Worm (Caenorhabditis elegans) whole organism, L1 larva: ENCODE results near the gene rbx-1.
A peak's percentile ranks its signal among the peaks of the same experiment; 100 is the strongest.

Source experiments
- C16A3.4 ChIP-seq: fragments of 150-350 bp; optimal IDR thresholded peaks from 2 replicates; lab custom pipeline; 2014; ENCODE audit warnings: missing biosample characterization, missing genetic modification characterization
- aha-1 ChIP-seq: fragments of 150-350 bp; optimal IDR thresholded peaks from 2 replicates; lab custom pipeline; 2014; ENCODE audit warnings: missing biosample characterization, missing genetic modification characterization
- alr-1 ChIP-seq: fragments of 200-800 bp; sonication (Bioruptor generic); optimal IDR thresholded peaks from 2 replicates; lab custom pipeline; 2018; ENCODE audit warnings: borderline replicate concordance, mild to moderate bottlenecking, missing genetic modification characterization, missing compliant biosample characterization
- blmp-1 ChIP-seq: fragments of 150-350 bp; optimal IDR thresholded peaks from 2 replicates; lab custom pipeline; 2014; ENCODE audit warnings: missing biosample characterization, missing genetic modification characterization
- ceh-8 ChIP-seq: fragments of 200-800 bp; sonication (Bioruptor generic); optimal IDR thresholded peaks from 2 replicates; lab custom pipeline; 2018; ENCODE audit warnings: mild to moderate bottlenecking, missing genetic modification characterization, moderate library complexity, missing compliant biosample characterization
- ces-1 ChIP-seq: fragments of 150-350 bp; optimal IDR thresholded peaks from 2 replicates; lab custom pipeline; 2014; ENCODE audit warnings: missing biosample characterization, missing genetic modification reagents, missing genetic modification characterization
- dpl-1 ChIP-seq, 3 experiments: fragments of 150-350 bp in 2 of 3; sonication (generic microtip) in 1 of 3; optimal IDR thresholded peaks; 2 replicates each; lab custom pipeline; 2014 to 2017; ENCODE audit warnings: missing biosample characterization in 3 of 3, missing genetic modification characterization in 3 of 3, missing genetic modification reagents in 3 of 3
- dsc-1 ChIP-seq: sonication (generic microtip); optimal IDR thresholded peaks from 2 replicates; lab custom pipeline; 2016; ENCODE audit warnings: mild to moderate bottlenecking, missing genetic modification characterization, missing compliant biosample characterization
- efl-1 ChIP-seq, 4 experiments: fragments of 150-350 bp; optimal IDR thresholded peaks in 3 of 4; peaks in 1 of 4; 1 replicate in 1 of 4; 2 replicates in 3 of 4; lab custom pipeline; 2014; ENCODE audit warnings: missing biosample characterization in 2 of 4, missing genetic modification characterization in 2 of 4, missing genetic modification reagents in 2 of 4
- efl-3 ChIP-seq: fragments of 200-800 bp; sonication (Bioruptor generic); optimal IDR thresholded peaks from 2 replicates; lab custom pipeline; 2018; ENCODE audit warnings: mild to moderate bottlenecking, missing genetic modification characterization, missing compliant biosample characterization
- fkh-10 ChIP-seq: sonication (generic microtip); optimal IDR thresholded peaks from 2 replicates; lab custom pipeline; 2017; ENCODE audit warnings: missing biosample characterization, missing genetic modification reagents, missing genetic modification characterization
- fkh-8 ChIP-seq: sonication (generic microtip); optimal IDR thresholded peaks from 2 replicates; lab custom pipeline; 2016; ENCODE audit warnings: mild to moderate bottlenecking, missing genetic modification characterization, missing compliant biosample characterization
- irx-1 ChIP-seq: sonication (generic microtip); optimal IDR thresholded peaks from 2 replicates; lab custom pipeline; 2016; ENCODE audit warnings: missing genetic modification characterization, missing compliant biosample characterization
- jun-1 ChIP-seq: fragments of 150-350 bp; optimal IDR thresholded peaks from 2 replicates; lab custom pipeline; 2014; ENCODE audit warnings: missing biosample characterization, missing genetic modification reagents, missing genetic modification characterization
- lin-13 ChIP-seq: fragments of 150-350 bp; optimal IDR thresholded peaks from 2 replicates; lab custom pipeline; 2014; ENCODE audit warnings: missing biosample characterization, missing genetic modification reagents, missing genetic modification characterization
- lin-15B ChIP-seq: fragments of 150-350 bp; sonication (generic microtip); optimal IDR thresholded peaks from 3 replicates; lab custom pipeline; 2014; ENCODE audit warnings: missing biosample characterization, missing genetic modification characterization
- lin-35 ChIP-seq, 2 experiments: fragments of 150-350 bp; optimal IDR thresholded peaks; 2 replicates each; lab custom pipeline; 2014; ENCODE audit warnings: missing biosample characterization in 2 of 2, missing genetic modification characterization in 2 of 2, missing genetic modification reagents in 2 of 2
- lir-3 ChIP-seq: sonication (generic microtip); optimal IDR thresholded peaks from 2 replicates; lab custom pipeline; 2016; ENCODE audit warnings: mild to moderate bottlenecking, missing genetic modification characterization, moderate library complexity, missing compliant biosample characterization; ENCODE audit not compliant: poor library complexity
- mdl-1 ChIP-seq, 2 experiments: fragments of 150-350 bp; optimal IDR thresholded peaks; 2 replicates each; lab custom pipeline; 2014 to 2017; ENCODE audit warnings: missing biosample characterization in 2 of 2, missing genetic modification characterization in 2 of 2, inconsistent platforms in 1 of 2
- mep-1 ChIP-seq: fragments of 150-350 bp; optimal IDR thresholded peaks from 2 replicates; lab custom pipeline; 2014; ENCODE audit warnings: missing biosample characterization, missing genetic modification characterization
- nhr-12 ChIP-seq: sonication (generic microtip); optimal IDR thresholded peaks from 2 replicates; lab custom pipeline; 2017; ENCODE audit warnings: missing biosample characterization, missing genetic modification characterization
- nhr-19 ChIP-seq: fragments of 200-800 bp; sonication (Bioruptor generic); conservative IDR thresholded peaks from 2 replicates; pipeline ENCODE4 v1.3.6; 2022; ENCODE audit warnings: missing genetic modification characterization, missing compliant biosample characterization
- nhr-84 ChIP-seq: sonication (generic microtip); optimal IDR thresholded peaks from 2 replicates; lab custom pipeline; 2017; ENCODE audit warnings: missing biosample characterization, missing genetic modification characterization
- nhr-90 ChIP-seq: sonication (generic microtip); optimal IDR thresholded peaks from 2 replicates; lab custom pipeline; 2016; ENCODE audit warnings: mild to moderate bottlenecking, missing genetic modification characterization, missing compliant biosample characterization; ENCODE audit not compliant: poor library complexity
- pax-3 ChIP-seq: fragments of 200-800 bp; sonication (Bioruptor generic); optimal IDR thresholded peaks from 2 replicates; lab custom pipeline; 2018; ENCODE audit warnings: mild to moderate bottlenecking, missing genetic modification characterization, moderate library complexity, missing compliant biosample characterization
- pqm-1 ChIP-seq: sonication (generic microtip); optimal IDR thresholded peaks from 3 replicates; lab custom pipeline; 2017; ENCODE audit warnings: missing biosample characterization, missing genetic modification characterization
- skn-1 ChIP-seq: fragments of 150-350 bp; optimal IDR thresholded peaks from 2 replicates; lab custom pipeline; 2014; ENCODE audit warnings: missing biosample characterization, missing genetic modification characterization
- snu-23 ChIP-seq: sonication (generic microtip); optimal IDR thresholded peaks from 2 replicates; lab custom pipeline; 2016; ENCODE audit warnings: missing genetic modification characterization, missing compliant biosample characterization
- sup-37 ChIP-seq: fragments of 200-800 bp; sonication (Bioruptor generic); optimal IDR thresholded peaks from 2 replicates; lab custom pipeline; 2018; ENCODE audit warnings: mild to moderate bottlenecking, missing genetic modification characterization, missing compliant biosample characterization
- unc-98 ChIP-seq: fragments of 200-800 bp; sonication (Bioruptor generic); IDR thresholded peaks from 2 replicates; pipeline ENCODE4 v1.3.6; 2022; ENCODE audit warnings: missing genetic modification characterization, missing compliant biosample characterization
- vab-15 ChIP-seq: sonication (generic microtip); optimal IDR thresholded peaks from 2 replicates; lab custom pipeline; 2017; ENCODE audit warnings: missing genotype, mild to moderate bottlenecking, missing genetic modification characterization, missing compliant biosample characterization
- xbp-1 ChIP-seq: sonication (generic microtip); optimal IDR thresholded peaks from 2 replicates; lab custom pipeline; 2016; ENCODE audit warnings: missing genetic modification characterization, missing compliant biosample characterization

Gene rbx-1

DNA sequence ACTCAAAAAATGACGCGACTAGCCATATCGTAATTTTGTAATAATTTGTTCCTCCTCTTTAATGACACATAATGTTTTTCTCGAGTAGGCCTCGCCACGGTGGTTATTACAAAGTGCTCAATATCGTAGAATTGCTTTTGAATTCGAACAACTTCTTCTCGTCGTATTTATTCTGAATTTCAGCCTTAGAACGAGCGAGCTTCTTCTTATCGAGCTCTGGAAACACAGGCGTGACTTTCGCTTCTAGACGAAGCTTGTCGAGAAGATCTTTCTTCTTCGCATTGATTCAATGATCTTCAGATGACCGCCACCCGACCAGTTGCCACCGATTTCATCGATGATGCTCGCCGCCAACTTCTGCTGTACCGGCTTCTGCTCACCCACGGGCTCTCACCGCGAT is 39.0 kb downstream of the rbx-1 start, which contains the start of gene T06E4.21:
Gene T06E4.21, plus strand, starts transcription at position 301 of the 400 bp plus-strand sequence.
- TF ChIP-seq ceh-8 (GFP tag; lab: Kevin White, UChicago) (no peak), jun-1 (tag; lab: Kevin White, UChicago) (no peak), snu-23 (GFP tag; lab: Kevin White, UChicago) (no peak), nhr-19 (no peak), pqm-1 (tag; lab: Kevin White, UChicago) (no peak), skn-1 (no peak), lin-15B (tag; lab: Kevin White, UChicago) (no peak)

DNA sequence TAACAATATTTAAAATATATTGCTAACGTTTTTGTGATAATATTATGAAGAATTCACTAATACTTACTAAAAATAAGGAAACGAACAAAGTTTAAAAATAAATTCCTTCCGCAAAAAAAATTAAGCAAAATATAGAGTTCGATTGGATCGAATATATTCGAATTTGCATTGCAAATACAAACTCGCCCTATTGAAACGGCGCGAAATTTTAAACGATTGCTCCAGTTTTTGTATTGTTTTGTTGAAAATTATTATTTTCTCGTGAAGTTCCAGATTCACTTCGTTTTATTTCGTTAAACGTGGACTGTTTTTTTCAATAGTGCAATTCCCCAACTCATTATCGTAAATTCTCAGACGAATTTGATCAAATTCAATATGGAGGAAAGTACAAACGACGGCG is 44.8 kb downstream of the rbx-1 start, which contains the start of the genes atl-1 and hcp-2:
Gene atl-1, minus strand, starts transcription at position 89 of the 400 bp plus-strand sequence.
Gene hcp-2, plus strand, starts transcription at position 353 of the 400 bp plus-strand sequence.
- TF ChIP-seq fkh-10 (GFP tag; lab: Kevin White, UChicago) (no peak), lin-13 (GFP tag; lab: Kevin White, UChicago) (no peak), vab-15 (tag; lab: Kevin White, UChicago) (no peak), unc-98 (GFP tag; lab: Robert Waterston, UW) (no peak), mep-1 (tag; lab: Kevin White, UChicago) (no peak), lin-15B (tag; lab: Kevin White, UChicago) (peak; percentile 11), efl-3 (no peak), ces-1 (GFP tag; lab: Kevin White, UChicago) (no peak), pqm-1 (tag; lab: Kevin White, UChicago) (no peak), efl-1 (optimal IDR thresholded peaks at IDR 0.05; lab: Kevin White, UChicago) (peak; percentile 69 to 83), efl-1 (GFP tag; optimal IDR thresholded peaks at IDR 0.05 in 1 of 2; lab: Kevin White, UChicago) (peak; percentile 78 to 97), C16A3.4 (tag; lab: Kevin White, UChicago) (peak; percentile 9), aha-1 (tag; lab: Kevin White, UChicago) (no peak), nhr-90 (tag; lab: Kevin White, UChicago) (no peak), irx-1 (tag; lab: Kevin White, UChicago) (no peak), dpl-1 (GFP tag; optimal IDR thresholded peaks at IDR 0.05; lab: Kevin White, UChicago) (peak; percentile 50 to 82 (median 70)), lin-35 (GFP tag; optimal IDR thresholded peaks at IDR 0.05; lab: Kevin White, UChicago) (peak; percentile 49 to 87), lir-3 (tag; lab: Kevin White, UChicago) (no peak), nhr-12 (tag; lab: Kevin White, UChicago) (no peak), nhr-84 (tag; lab: Kevin White, UChicago) (no peak), fkh-8 (tag; lab: Kevin White, UChicago) (no peak), sup-37 (GFP tag; lab: Kevin White, UChicago) (no peak), dsc-1 (no peak), xbp-1 (tag; lab: Kevin White, UChicago) (no peak), pax-3 (tag; lab: Kevin White, UChicago) (no peak), blmp-1 (tag; lab: Kevin White, UChicago) (no peak), mdl-1 (tag; optimal IDR thresholded peaks at IDR 0.05; lab: Kevin White, UChicago) (no peak), alr-1 (tag; lab: Kevin White, UChicago) (no peak)
